Worm (Caenorhabditis elegans): ENCODE data around the gene mdmh-35.

The mdmh-35 gene

DNA sequence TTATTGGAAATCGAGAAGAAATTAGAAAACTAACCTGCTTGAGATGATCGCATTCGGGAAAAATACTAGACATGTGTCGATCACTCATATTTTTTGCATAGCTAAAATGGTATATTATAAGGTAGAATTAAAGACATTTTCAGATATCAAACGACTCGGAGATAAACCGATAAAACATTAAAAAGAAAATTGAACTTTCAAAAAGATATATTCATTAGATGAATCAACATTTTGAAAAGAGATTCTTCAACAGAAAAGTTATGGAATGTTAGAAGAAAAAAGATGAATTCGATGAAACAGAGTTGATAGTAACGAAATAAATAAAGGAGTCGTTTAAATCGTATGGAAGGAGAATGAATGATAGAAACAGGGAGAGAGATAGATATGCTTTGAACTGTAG, at the start of gene mdmh-35:
mdmh-35 (minus strand) TSS at position 101 of the 400 bp plus-strand sequence.
- no peak for TF ChIP-seq lim-6 (tag; optimal IDR thresholded peaks at IDR 0.05)
- no peak for TF ChIP-seq ztf-16 (tag; optimal IDR thresholded peaks at IDR 0.05)
- TF ChIP-seq ahr-1 (tag; optimal IDR thresholded peaks at IDR 0.05), result no peak
- no peak for TF ChIP-seq nhr-232 (tag; optimal IDR thresholded peaks at IDR 0.05)
- no peak for TF ChIP-seq fax-1 (tag; optimal IDR thresholded peaks at IDR 0.05)
- no peak for TF ChIP-seq ceh-34 (tag; optimal IDR thresholded peaks at IDR 0.05)
- TF ChIP-seq madf-2 (tag; optimal IDR thresholded peaks at IDR 0.05), result no peak
- no peak for TF ChIP-seq rnt-1 (tag; optimal IDR thresholded peaks at IDR 0.05)
- TF ChIP-seq pha-4 (tag; optimal IDR thresholded peaks at IDR 0.05), result no peak
- TF ChIP-seq ceh-30 (tag; optimal IDR thresholded peaks at IDR 0.05), result no peak
- TF ChIP-seq npax-4 (tag; optimal IDR thresholded peaks at IDR 0.05), result no peak
- no peak for TF ChIP-seq dve-1 (tag; optimal IDR thresholded peaks at IDR 0.05)
- TF ChIP-seq zip-5 (tag; optimal IDR thresholded peaks at IDR 0.05), result no peak
- TF ChIP-seq mec-3 (tag; optimal IDR thresholded peaks at IDR 0.05; ENCODE audit: borderline replicate concordance), result no peak

DNA sequence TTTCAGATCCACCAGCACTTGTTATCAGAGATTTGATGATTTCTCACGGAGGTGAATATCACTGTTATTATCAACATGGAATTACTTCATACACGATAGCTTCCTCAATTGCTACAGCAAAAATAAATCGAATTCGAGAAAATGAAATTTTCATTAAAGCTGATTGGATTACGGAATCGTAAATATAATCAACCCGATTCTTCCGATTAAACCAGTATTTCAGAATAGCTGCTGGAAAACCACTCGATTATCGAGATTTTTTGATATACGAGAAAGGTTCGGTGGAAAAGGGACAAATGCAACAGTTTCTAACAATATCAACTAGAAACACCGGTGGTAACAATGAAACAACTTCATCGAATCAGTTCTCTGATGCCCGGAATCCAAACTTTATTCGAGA, 46.5 kb upstream of the mdmh-35 start:
- no peak for TF ChIP-seq sox-2 (GFP tag; IDR thresholded peaks at IDR 0.05)
- TF ChIP-seq pag-3 (tag; optimal IDR thresholded peaks at IDR 0.05; ENCODE audit: borderline replicate concordance), result no peak
- no peak for TF ChIP-seq syd-9 (tag; optimal IDR thresholded peaks at IDR 0.05)
- TF ChIP-seq hlh-8 (tag; optimal IDR thresholded peaks at IDR 0.05), result no peak
- TF ChIP-seq ref-2 (tag; optimal IDR thresholded peaks at IDR 0.05), result no peak
- TF ChIP-seq lin-11 (tag; optimal IDR thresholded peaks at IDR 0.05), result no peak
- TF ChIP-seq hlh-30 (tag; optimal IDR thresholded peaks at IDR 0.05; ENCODE audit: insufficient read depth), result no peak
- TF ChIP-seq nhr-11 (tag; optimal IDR thresholded peaks at IDR 0.05), result no peak
- TF ChIP-seq elt-2 (tag; optimal IDR thresholded peaks at IDR 0.05), result no peak
- no peak for TF ChIP-seq ceh-31 (tag; optimal IDR thresholded peaks at IDR 0.05)
- TF ChIP-seq ceh-9 (tag; optimal IDR thresholded peaks at IDR 0.05), result no peak
- no peak for TF ChIP-seq ama-1 (optimal IDR thresholded peaks at IDR 0.05)
- TF ChIP-seq K09A11.1 (tag; optimal IDR thresholded peaks at IDR 0.05; ENCODE audit: insufficient read depth), result no peak
- no peak for TF ChIP-seq eyg-1 (tag; optimal IDR thresholded peaks at IDR 0.05)
- no peak for TF ChIP-seq ceh-45 (GFP tag; IDR thresholded peaks at IDR 0.05)

DNA sequence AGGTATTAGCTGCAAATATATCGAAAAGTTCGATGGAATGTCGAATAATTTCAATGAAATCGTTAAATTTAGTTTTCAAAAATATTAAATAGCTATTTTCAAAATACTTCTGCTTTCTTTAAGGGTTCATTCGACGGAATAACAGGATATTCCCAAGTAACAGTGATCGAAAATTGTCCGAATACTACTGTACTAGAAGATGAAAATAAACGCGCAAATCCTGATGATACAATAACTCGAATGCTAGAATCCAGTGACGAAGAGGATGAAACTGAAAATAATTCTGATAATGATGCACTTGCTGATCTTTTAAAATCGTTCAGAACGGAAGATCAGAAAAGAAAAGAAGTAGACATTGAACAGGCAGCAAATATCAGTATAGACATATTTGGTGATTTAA, 45.2 kb upstream of the mdmh-35 start:
- TF ChIP-seq F13H6.1 (tag; optimal IDR thresholded peaks at IDR 0.05), result no peak
- TF ChIP-seq sox-2 (GFP tag; IDR thresholded peaks at IDR 0.05), result no peak
- no peak for TF ChIP-seq mec-3 (tag; optimal IDR thresholded peaks at IDR 0.05; ENCODE audit: borderline replicate concordance)
- no peak for TF ChIP-seq hlh-30 (tag; optimal IDR thresholded peaks at IDR 0.05; ENCODE audit: insufficient read depth)
- TF ChIP-seq C38D4.7 (GFP tag; optimal IDR thresholded peaks at IDR 0.05), result no peak
- TF ChIP-seq K02D7.2 (tag; optimal IDR thresholded peaks at IDR 0.05), result no peak
- no peak for TF ChIP-seq dmd-4 (tag; optimal IDR thresholded peaks at IDR 0.05; ENCODE audit: borderline replicate concordance)
- no peak for TF ChIP-seq ama-1 (optimal IDR thresholded peaks at IDR 0.05)
- no peak for TF ChIP-seq nfya-1 (tag; optimal IDR thresholded peaks at IDR 0.05)
- no peak for TF ChIP-seq hlh-13 (GFP tag; optimal IDR thresholded peaks at IDR 0.05)
- no peak for TF ChIP-seq zip-5 (tag; optimal IDR thresholded peaks at IDR 0.05)
- TF ChIP-seq elt-4 (tag; optimal IDR thresholded peaks at IDR 0.05), result no peak
- TF ChIP-seq pat-9 (tag; optimal IDR thresholded peaks at IDR 0.05), result no peak
- TF ChIP-seq hlh-8 (tag; optimal IDR thresholded peaks at IDR 0.05), result no peak
- no peak for TF ChIP-seq madf-2 (tag; optimal IDR thresholded peaks at IDR 0.05)
- no peak for TF ChIP-seq ceh-22 (tag; optimal IDR thresholded peaks at IDR 0.05)
- no peak for TF ChIP-seq lim-6 (tag; optimal IDR thresholded peaks at IDR 0.05)
- no peak for TF ChIP-seq pax-1 (tag; optimal IDR thresholded peaks at IDR 0.05)

Measured in whole organism, late embryonic.